In genomic region chr3R:15290642-15291118, dm6 we compare ENCODE assay signal across 3 fruit fly cellular contexts.
TF ChIP-seq lines count a peak whose summit lies in the region.

TSS of gene CG45218 (minus strand) at chr3R:15290799.

TF ChIP-seq in whole organism, adult, 20 proteins besides CTCF, POLR2A, EP300 and RAD21 (continued from another document):
- TF ChIP-seq ovo (GFP tag; optimal IDR thresholded peaks at IDR 0.05; lab: Kevin White, UChicago) (peak; percentile 26), CG11617 (GFP tag; optimal IDR thresholded peaks at IDR 0.05; lab: Kevin White, UChicago) (no peak)

TF ChIP-seq in whole organism, embryonic, 481 proteins besides CTCF, POLR2A, EP300 and RAD21 (continued from another document and continues in another):
- TF ChIP-seq ac (GFP tag; optimal IDR thresholded peaks at IDR 0.05; lab: Kevin White, UChicago) (no peak), ems (GFP tag; optimal IDR thresholded peaks at IDR 0.05; lab: Kevin White, UChicago) (no peak), CG13894 (tag; optimal IDR thresholded peaks at IDR 0.05; lab: Kevin White, UChicago) (peak; percentile 32), zfh2 (GFP tag; optimal IDR thresholded peaks at IDR 0.05; lab: Kevin White, UChicago) (no peak), Hr51 (GFP tag; optimal IDR thresholded peaks at IDR 0.05; lab: Kevin White, UChicago) (no peak), abd-A (tag; optimal IDR thresholded peaks at IDR 0.05; lab: Kevin White, UChicago) (peak; percentile 90), phol (tag; optimal IDR thresholded peaks at IDR 0.05; lab: Kevin White, UChicago) (no peak), Nf-YC (tag; optimal IDR thresholded peaks at IDR 0.05; lab: Kevin White, UChicago) (peak; percentile 65), CG15601 (tag; optimal IDR thresholded peaks at IDR 0.05; lab: Kevin White, UChicago) (no peak), Lhr (GFP tag; optimal IDR thresholded peaks at IDR 0.05; lab: Kevin White, UChicago) (no peak), HmgZ (tag; optimal IDR thresholded peaks at IDR 0.05; lab: Kevin White, UChicago) (peak; percentile 50), cg (GFP tag; optimal IDR thresholded peaks at IDR 0.05; lab: Kevin White, UChicago) (peak; percentile 95), CG12391 (tag; optimal IDR thresholded peaks at IDR 0.05; lab: Kevin White, UChicago) (no peak), CG9609 (GFP tag; optimal IDR thresholded peaks at IDR 0.05; lab: Kevin White, UChicago) (no peak), exex (tag; optimal IDR thresholded peaks at IDR 0.05; lab: Kevin White, UChicago) (peak; percentile 92), nerfin-2 (GFP tag; IDR thresholded peaks at IDR 0.05; lab: Robert Waterston, UW; ENCODE audit: partially characterized antibody) (no peak), gcm (GFP tag; optimal IDR thresholded peaks at IDR 0.05; lab: Kevin White, UChicago) (no peak), caup (GFP tag; optimal IDR thresholded peaks at IDR 0.05; lab: Kevin White, UChicago; ENCODE audit: severe bottlenecking) (peak; percentile 2), CG9437 (GFP tag; optimal IDR thresholded peaks at IDR 0.05; lab: Kevin White, UChicago) (peak; percentile 72), MESR4 (GFP tag; optimal IDR thresholded peaks at IDR 0.05; lab: Kevin White, UChicago) (peak; percentile 25), Trl (optimal IDR thresholded peaks at IDR 0.05; lab: Kevin White, UChicago) (peak in 1 of 2 experiments; percentile 14), Trl (GFP tag; optimal IDR thresholded peaks at IDR 0.05; lab: Kevin White, UChicago) (no peak), CG8290 (GFP tag; optimal IDR thresholded peaks at IDR 0.05; lab: Kevin White, UChicago) (no peak), CG8290 (tag; optimal IDR thresholded peaks at IDR 0.05; lab: Kevin White, UChicago) (peak in 1 of 2 experiments; percentile 35), CG10274 (GFP tag; optimal IDR thresholded peaks at IDR 0.05; lab: Kevin White, UChicago) (no peak), CG12236 (GFP tag; optimal IDR thresholded peaks at IDR 0.05; lab: Kevin White, UChicago) (no peak), Lim3 (GFP tag; IDR thresholded peaks at IDR 0.05; lab: Robert Waterston, UW) (no peak), CG15514 (GFP tag; optimal IDR thresholded peaks at IDR 0.05; lab: Kevin White, UChicago) (no peak), CG12769 (tag; optimal IDR thresholded peaks at IDR 0.05; lab: Kevin White, UChicago) (peak; percentile 51), pzg (GFP tag; optimal IDR thresholded peaks at IDR 0.05; lab: Kevin White, UChicago) (peak; percentile 2), CG15479 (GFP tag; optimal IDR thresholded peaks at IDR 0.05; lab: Kevin White, UChicago) (peak; percentile 44), CG13424 (tag; optimal IDR thresholded peaks at IDR 0.05; lab: Kevin White, UChicago) (no peak), CG32532 (GFP tag; IDR thresholded peaks at IDR 0.05; lab: Robert Waterston, UW) (no peak), NfI (GFP tag; optimal IDR thresholded peaks at IDR 0.05; lab: Kevin White, UChicago) (no peak), CG6854 (GFP tag; optimal IDR thresholded peaks at IDR 0.05; lab: Kevin White, UChicago) (no peak), az2 (GFP tag; optimal IDR thresholded peaks at IDR 0.05; lab: Kevin White, UChicago) (no peak), CG8478 (optimal IDR thresholded peaks at IDR 0.05; lab: Kevin White, UChicago) (peak; percentile 64), chm (GFP tag; IDR thresholded peaks at IDR 0.05; lab: Robert Waterston, UW) (no peak), CG9817 (tag; optimal IDR thresholded peaks at IDR 0.05; lab: Kevin White, UChicago) (no peak), H15 (GFP tag; IDR thresholded peaks at IDR 0.05; lab: Robert Waterston, UW) (no peak), Hr78 (GFP tag; optimal IDR thresholded peaks at IDR 0.05; lab: Kevin White, UChicago) (no peak), CG17912 (GFP tag; optimal IDR thresholded peaks at IDR 0.05; lab: Kevin White, UChicago) (no peak), insv (GFP tag; optimal IDR thresholded peaks at IDR 0.05; lab: Kevin White, UChicago) (peak in 1 of 2 experiments; percentile 24), MTF-1 (GFP tag; optimal IDR thresholded peaks at IDR 0.05; lab: Kevin White, UChicago; ENCODE audit: borderline replicate concordance) (peak; percentile 44), gsb (GFP tag; IDR thresholded peaks at IDR 0.05; lab: Robert Waterston, UW) (no peak), fd3F (GFP tag; optimal IDR thresholded peaks at IDR 0.05; lab: Kevin White, UChicago) (no peak), CG7786 (GFP tag; optimal IDR thresholded peaks at IDR 0.05; lab: Kevin White, UChicago) (no peak), YL-1 (GFP tag; optimal IDR thresholded peaks at IDR 0.05; lab: Kevin White, UChicago) (peak; percentile 19), NK7.1 (GFP tag; optimal IDR thresholded peaks at IDR 0.05; lab: Kevin White, UChicago) (no peak), pfk (GFP tag; optimal IDR thresholded peaks at IDR 0.05; lab: Kevin White, UChicago) (peak; percentile 13), CG10267 (tag; optimal IDR thresholded peaks at IDR 0.05; lab: Kevin White, UChicago) (no peak), CG18599 (GFP tag; optimal IDR thresholded peaks at IDR 0.05; lab: Kevin White, UChicago) (peak; percentile 54), Vsx1 (GFP tag; optimal IDR thresholded peaks at IDR 0.05; lab: Kevin White, UChicago) (no peak), CG6765 (GFP tag; optimal IDR thresholded peaks at IDR 0.05; lab: Kevin White, UChicago) (no peak), oc (tag; optimal IDR thresholded peaks at IDR 0.05; lab: Kevin White, UChicago) (peak; percentile 40), CG18764 (GFP tag; optimal IDR thresholded peaks at IDR 0.05; lab: Kevin White, UChicago) (no peak), CG7745 (tag; optimal IDR thresholded peaks at IDR 0.05; lab: Kevin White, UChicago) (peak; percentile 18), Ets97D (GFP tag; optimal IDR thresholded peaks at IDR 0.05; lab: Kevin White, UChicago) (no peak), chn (GFP tag; optimal IDR thresholded peaks at IDR 0.05; lab: Kevin White, UChicago) (no peak), so (GFP tag; IDR thresholded peaks at IDR 0.05; lab: Robert Waterston, UW) (no peak), Taf1 (GFP tag; IDR thresholded peaks at IDR 0.05; lab: Robert Waterston, UW) (no peak), CG5180 (GFP tag; optimal IDR thresholded peaks at IDR 0.05; lab: Kevin White, UChicago) (no peak), scrt (GFP tag; optimal IDR thresholded peaks at IDR 0.05; lab: Kevin White, UChicago) (no peak), CG18619 (GFP tag; optimal IDR thresholded peaks at IDR 0.05; lab: Kevin White, UChicago) (no peak), repo (GFP tag; optimal IDR thresholded peaks at IDR 0.05; lab: Kevin White, UChicago) (no peak), ewg (GFP tag; optimal IDR thresholded peaks at IDR 0.05; lab: Kevin White, UChicago) (peak; percentile 28), Max (GFP tag; optimal IDR thresholded peaks at IDR 0.05; lab: Kevin White, UChicago) (no peak)

TF ChIP-seq in whole organism, prepupa, 60 proteins besides CTCF, POLR2A, EP300 and RAD21 (continued from another document):
- no peak for TF ChIP-seq Sox15 (GFP tag; optimal IDR thresholded peaks at IDR 0.05; lab: Kevin White, UChicago)
- TF ChIP-seq Smox (GFP tag; optimal IDR thresholded peaks at IDR 0.05; lab: Kevin White, UChicago) = no peak
- TF ChIP-seq ss (GFP tag; optimal IDR thresholded peaks at IDR 0.05; lab: Kevin White, UChicago) = peak; percentile 1 to 61
- TF ChIP-seq eg (GFP tag; IDR thresholded peaks at IDR 0.05; lab: Robert Waterston, UW) = no peak
- TF ChIP-seq Eip93F (GFP tag; optimal IDR thresholded peaks at IDR 0.05; lab: Kevin White, UChicago) = no peak
- no peak for TF ChIP-seq Hr38 (GFP tag; optimal IDR thresholded peaks at IDR 0.05; lab: Kevin White, UChicago)
- no peak for TF ChIP-seq spab (GFP tag; optimal IDR thresholded peaks at IDR 0.05; lab: Kevin White, UChicago)
- no peak for TF ChIP-seq lz (GFP tag; optimal IDR thresholded peaks at IDR 0.05; lab: Kevin White, UChicago)
- TF ChIP-seq svp (GFP tag; lab: Kevin White, UChicago) = peak; percentile 78
- no peak for TF ChIP-seq CG11294 (GFP tag; IDR thresholded peaks at IDR 0.05; lab: Robert Waterston, UW)
- peak; percentile 51 for TF ChIP-seq vri (GFP tag; optimal IDR thresholded peaks at IDR 0.05; lab: Kevin White, UChicago)
- no peak for TF ChIP-seq CG10669 (GFP tag; optimal IDR thresholded peaks at IDR 0.05; lab: Kevin White, UChicago)
TF ChIP-seq in whole organism, prepupa: peak in this region for 12.
